Worm (Caenorhabditis elegans): Measurements from ENCODE around the gene F17C11.22.

The F17C11.22 gene

ce11 chrV:10965501-10965900, 4.5 kb downstream of the F17C11.22 start, which contains the start of the genes ctf-4 and eef-1G (continued):
- TF ChIP-seq aha-1 (tag; optimal IDR thresholded peaks at IDR 0.05), result peak; percentile 47
- TF ChIP-seq nhr-90 (tag; optimal IDR thresholded peaks at IDR 0.05; ENCODE audit: poor library complexity), result peak; percentile 96
- peak; percentile 95 for TF ChIP-seq swsn-7 (tag; optimal IDR thresholded peaks at IDR 0.05)
- peak; percentile 97 for TF ChIP-seq tbx-2 (tag; optimal IDR thresholded peaks at IDR 0.05)
- peak; percentile 93 for TF ChIP-seq ztf-4 (tag; optimal IDR thresholded peaks at IDR 0.05)
- peak; percentile 91 for TF ChIP-seq unc-86 (tag; optimal IDR thresholded peaks at IDR 0.05)
- TF ChIP-seq nhr-47 (tag; optimal IDR thresholded peaks at IDR 0.05), result peak; percentile 96
- no peak for TF ChIP-seq efl-3 (GFP tag; optimal IDR thresholded peaks at IDR 0.05)
- peak; percentile 88 to 98 (median 94) for TF ChIP-seq ceh-82 (tag; optimal IDR thresholded peaks at IDR 0.05)
- peak; percentile 85 for TF ChIP-seq zip-4 (GFP tag; optimal IDR thresholded peaks at IDR 0.05)
- peak; percentile 95 for TF ChIP-seq egl-13 (tag; optimal IDR thresholded peaks at IDR 0.05)
- peak; percentile 15 for TF ChIP-seq nhr-76 (tag; optimal IDR thresholded peaks at IDR 0.05)
- TF ChIP-seq nhr-84 (tag; optimal IDR thresholded peaks at IDR 0.05), result no peak
- TF ChIP-seq ces-1 (GFP tag; optimal IDR thresholded peaks at IDR 0.05), result no peak
- peak; percentile 93 for TF ChIP-seq fos-1 (tag; optimal IDR thresholded peaks at IDR 0.05)
- no peak for TF ChIP-seq nhr-12 (tag; optimal IDR thresholded peaks at IDR 0.05)
- peak in 4 of 6 experiments; percentile 30 to 96 (median 94) for TF ChIP-seq elt-3 (tag; optimal IDR thresholded peaks at IDR 0.05)
- TF ChIP-seq nhr-77 (tag; optimal IDR thresholded peaks at IDR 0.05), result peak; percentile 96
- peak; percentile 98 for TF ChIP-seq snu-23 (GFP tag; optimal IDR thresholded peaks at IDR 0.05)
- peak; percentile 74 for TF ChIP-seq vab-15 (tag; optimal IDR thresholded peaks at IDR 0.05)
- no peak for TF ChIP-seq tlp-1 (tag; optimal IDR thresholded peaks at IDR 0.05)
- peak; percentile 86 for TF ChIP-seq mab-9 (GFP tag; IDR thresholded peaks at IDR 0.05)
- TF ChIP-seq lir-3 (tag; optimal IDR thresholded peaks at IDR 0.05; ENCODE audit: poor library complexity), result peak; percentile 81
- peak; percentile 86 for TF ChIP-seq sox-4 (tag; optimal IDR thresholded peaks at IDR 0.05)
- peak; percentile 80 for TF ChIP-seq fkh-10 (GFP tag; optimal IDR thresholded peaks at IDR 0.05)
- peak; percentile 51 for TF ChIP-seq ama-1 (optimal IDR thresholded peaks at IDR 0.05)
- peak; percentile 90 for TF ChIP-seq irx-1 (tag; optimal IDR thresholded peaks at IDR 0.05)
- peak; percentile 91 for TF ChIP-seq jun-1 (tag; optimal IDR thresholded peaks at IDR 0.05)
- peak; percentile 46 for TF ChIP-seq zag-1 (tag; optimal IDR thresholded peaks at IDR 0.05)
- TF ChIP-seq fkh-8 (tag; optimal IDR thresholded peaks at IDR 0.05), result peak; percentile 97
- no peak for TF ChIP-seq pag-3 (tag; optimal IDR thresholded peaks at IDR 0.05; ENCODE audit: borderline replicate concordance, insufficient read depth)
- no peak for TF ChIP-seq ets-5 (GFP tag; IDR thresholded peaks at IDR 0.05)
- TF ChIP-seq blmp-1 (tag; optimal IDR thresholded peaks at IDR 0.05), result peak; percentile 92
- TF ChIP-seq hlh-17 (GFP tag; optimal IDR thresholded peaks at IDR 0.05; ENCODE audit: borderline replicate concordance), result no peak
- TF ChIP-seq egl-27 (tag; optimal IDR thresholded peaks at IDR 0.05), result peak in 1 of 2 experiments; percentile 34
- TF ChIP-seq nhr-71 (tag; optimal IDR thresholded peaks at IDR 0.05), result peak; percentile 98
- peak; percentile 91 for TF ChIP-seq pax-3 (tag; optimal IDR thresholded peaks at IDR 0.05)
- TF ChIP-seq aly-2 (tag; optimal IDR thresholded peaks at IDR 0.05), result peak; percentile 70
- TF ChIP-seq lsy-2 (tag; optimal IDR thresholded peaks at IDR 0.05), result peak; percentile 94 to 97
- peak; percentile 96 for TF ChIP-seq xbp-1 (tag; optimal IDR thresholded peaks at IDR 0.05)
- TF ChIP-seq nhr-11 (tag; optimal IDR thresholded peaks at IDR 0.05), result peak; percentile 69
- TF ChIP-seq fkh-4 (tag; optimal IDR thresholded peaks at IDR 0.05; ENCODE audit: borderline replicate concordance), result peak; percentile 67
- no peak for TF ChIP-seq ceh-90 (tag; optimal IDR thresholded peaks at IDR 0.05)
- peak; percentile 48 for TF ChIP-seq mef-2 (tag; optimal IDR thresholded peaks at IDR 0.05)
- TF ChIP-seq ceh-88 (GFP tag; IDR thresholded peaks at IDR 0.05), result peak; percentile 85
- TF ChIP-seq mep-1 (tag; optimal IDR thresholded peaks at IDR 0.05), result peak; percentile 98
- TF ChIP-seq isw-1 (GFP tag; IDR thresholded peaks at IDR 0.05), result peak; percentile 94
- TF ChIP-seq lin-14 (GFP tag; optimal IDR thresholded peaks at IDR 0.05), result peak; percentile 99
- TF ChIP-seq ceh-63 (GFP tag; optimal IDR thresholded peaks at IDR 0.05), result no peak
- no peak for TF ChIP-seq unc-30 (tag; optimal IDR thresholded peaks at IDR 0.05)
- no peak for TF ChIP-seq C34B4.2 (tag; optimal IDR thresholded peaks at IDR 0.05)
- TF ChIP-seq snpc-4 (tag; optimal IDR thresholded peaks at IDR 0.05), result no peak
- TF ChIP-seq lin-13 (GFP tag; optimal IDR thresholded peaks at IDR 0.05), result peak; percentile 95

All from whole organism, L1 larva.